Fruit fly (Drosophila melanogaster) whole organism, embryonic: Measurements from ENCODE around the gene CG33108.

ENCODE experiments used
- CG1024 ChIP-seq: fragments of 200-800 bp; sonication (Bioruptor generic); IDR thresholded peaks from 2 replicates; pipeline ENCODE4 v1.3.6; 2022; ENCODE audit warnings: missing biosample characterization, missing genetic modification characterization
- CG13123 ChIP-seq: fragments of 200-800 bp; sonication (Bioruptor generic); optimal IDR thresholded peaks from 2 replicates; lab custom pipeline; 2016; ENCODE audit warnings: missing biosample characterization, missing genetic modification characterization
- CG14667 ChIP-seq: fragments of 200-800 bp; sonication (Bioruptor generic); IDR thresholded peaks from 2 replicates; pipeline ENCODE4 v1.3.6; 2022; ENCODE audit warnings: missing biosample characterization, missing genetic modification characterization
- CG15073 ChIP-seq: fragments of 200-800 bp; sonication (Bioruptor generic); optimal IDR thresholded peaks from 2 replicates; lab custom pipeline; 2016; ENCODE audit warnings: missing biosample characterization, missing genetic modification characterization
- CG16779 ChIP-seq: fragments of 200-800 bp; sonication (Bioruptor generic); IDR thresholded peaks from 2 replicates; pipeline ENCODE4 v1.3.6; 2022; ENCODE audit warnings: missing biosample characterization, missing genetic modification characterization
- CG16863 ChIP-seq: fragments of 200-800 bp; sonication (Bioruptor generic); optimal IDR thresholded peaks from 3 replicates; lab custom pipeline; 2016; ENCODE audit warnings: missing biosample characterization, missing genetic modification characterization
- CG17829 ChIP-seq: fragments of 200-800 bp; optimal IDR thresholded peaks from 2 replicates; lab custom pipeline; 2019; ENCODE audit warnings: missing biosample characterization, mild to moderate bottlenecking, missing genetic modification characterization, moderate library complexity
- CG18476 ChIP-seq: fragments of 200-800 bp; sonication (Bioruptor generic); optimal IDR thresholded peaks from 2 replicates; lab custom pipeline; 2016; ENCODE audit warnings: missing biosample characterization, mild to moderate bottlenecking, missing genetic modification characterization
- CG2199 ChIP-seq: fragments of 200-800 bp; sonication (Bioruptor generic); IDR thresholded peaks from 3 replicates; pipeline ENCODE4 v1.3.6; 2022; ENCODE audit warnings: missing biosample characterization, missing genetic modification characterization
- CG2202 ChIP-seq: fragments of 200-800 bp; sonication (Bioruptor generic); optimal IDR thresholded peaks from 2 replicates; lab custom pipeline; 2018; ENCODE audit warnings: missing biosample characterization, mild to moderate bottlenecking, missing genetic modification characterization
- CG2889 ChIP-seq: fragments of 200-800 bp; sonication (Bioruptor generic); IDR thresholded peaks from 3 replicates; pipeline ENCODE4 v1.3.6; 2022; ENCODE audit warnings: missing biosample characterization, missing genetic modification characterization
- CG3065 ChIP-seq: fragments of 200-800 bp; sonication (Bioruptor generic); optimal IDR thresholded peaks from 2 replicates; lab custom pipeline; 2016; ENCODE audit warnings: missing biosample characterization, missing genetic modification characterization
- CG34376 ChIP-seq: fragments of 200-800 bp; sonication (Bioruptor generic); optimal IDR thresholded peaks from 2 replicates; lab custom pipeline; 2018; ENCODE audit warnings: missing biosample characterization, mild to moderate bottlenecking, missing genetic modification characterization
- CG34422 ChIP-seq: fragments of 200-800 bp; sonication (Bioruptor generic); IDR thresholded peaks from 3 replicates; pipeline ENCODE4 v1.3.6; 2022; ENCODE audit warnings: missing biosample characterization, missing genetic modification characterization
- CG6272 ChIP-seq: fragments of 200-800 bp; sonication (Bioruptor generic); IDR thresholded peaks from 2 replicates; pipeline ENCODE4 v1.3.6; 2022; ENCODE audit warnings: missing biosample characterization, missing genetic modification characterization
- CG6765 ChIP-seq: fragments of 200-800 bp; sonication (Bioruptor generic); optimal IDR thresholded peaks from 3 replicates; lab custom pipeline; 2017; ENCODE audit warnings: missing biosample characterization, mild to moderate bottlenecking, missing genetic modification characterization
- CG6791 ChIP-seq: fragments of 200-800 bp; sonication (Bioruptor generic); IDR thresholded peaks from 3 replicates; pipeline ENCODE4 v1.3.6; 2022; ENCODE audit warnings: missing biosample characterization, missing genetic modification characterization; ENCODE audit not compliant: partially characterized antibody
- CG7745 ChIP-seq: fragments of 200-800 bp; sonication (Bioruptor generic); optimal IDR thresholded peaks from 2 replicates; lab custom pipeline; 2018; ENCODE audit warnings: missing biosample characterization, mild to moderate bottlenecking, missing genetic modification characterization, moderate library complexity
- CG8765 ChIP-seq: fragments of 200-800 bp; sonication (Bioruptor generic); IDR thresholded peaks from 2 replicates; pipeline ENCODE4 v1.3.6; 2022; ENCODE audit warnings: missing biosample characterization, missing genetic modification characterization
- Dbx ChIP-seq: fragments of 200-800 bp; sonication (Bioruptor generic); IDR thresholded peaks from 3 replicates; pipeline ENCODE4 v1.3.6; 2022; ENCODE audit warnings: missing biosample characterization, missing genetic modification characterization
- Ets65A ChIP-seq: fragments of 200-800 bp; sonication (Bioruptor generic); peaks from one replicate; lab custom pipeline; 2016; ENCODE audit warnings: missing biosample characterization, missing genetic modification characterization
- Fer3 ChIP-seq: fragments of 200-800 bp; sonication (Bioruptor generic); optimal IDR thresholded peaks from 2 replicates; lab custom pipeline; 2018; ENCODE audit warnings: missing biosample characterization, mild to moderate bottlenecking, missing genetic modification characterization, moderate library complexity
- H15 ChIP-seq: fragments of 200-800 bp; sonication (Bioruptor generic); IDR thresholded peaks from 3 replicates; pipeline ENCODE4 v1.3.6; 2022; ENCODE audit warnings: missing biosample characterization, missing genetic modification characterization
- Hsf ChIP-seq: fragments of 200-800 bp; sonication (Bioruptor generic); optimal IDR thresholded peaks from 3 replicates; lab custom pipeline; 2016; ENCODE audit warnings: missing biosample characterization, missing genetic modification characterization
- Kr ChIP-seq: fragments of 200-800 bp; sonication (Bioruptor generic); optimal IDR thresholded peaks from 2 replicates; lab custom pipeline; 2017; ENCODE audit warnings: missing biosample characterization, mild to moderate bottlenecking, missing genetic modification characterization
- MESR4 ChIP-seq: fragments of 200-800 bp; sonication (Bioruptor generic); optimal IDR thresholded peaks from 2 replicates; lab custom pipeline; 2018; ENCODE audit warnings: missing biosample characterization, mild to moderate bottlenecking, missing genetic modification characterization, moderate library complexity
- Mes4 ChIP-seq: fragments of 200-800 bp; sonication (Bioruptor generic); optimal IDR thresholded peaks from 2 replicates; lab custom pipeline; 2016; ENCODE audit warnings: missing biosample characterization, missing genetic modification characterization
- Pdp1 ChIP-seq, 2 experiments: fragments of 200-800 bp; sonication (Bioruptor generic); optimal IDR thresholded peaks; 3 replicates each; lab custom pipeline; 2016; ENCODE audit warnings: missing biosample characterization in 2 of 2, missing genetic modification characterization in 2 of 2, mild to moderate bottlenecking in 1 of 2, moderate library complexity in 1 of 2
- Sox100B ChIP-seq: fragments of 200-800 bp; sonication (Bioruptor generic); optimal IDR thresholded peaks from 3 replicates; lab custom pipeline; 2018; ENCODE audit warnings: missing biosample characterization, mild to moderate bottlenecking, missing genetic modification characterization
- bab2 ChIP-seq: fragments of 200-800 bp; sonication (Bioruptor generic); optimal IDR thresholded peaks from 2 replicates; lab custom pipeline; 2016; ENCODE audit warnings: missing biosample characterization, missing genetic modification characterization
- bowl ChIP-seq: fragments of 200-800 bp; sonication (Bioruptor generic); IDR thresholded peaks from 2 replicates; pipeline ENCODE4 v1.3.6; 2022; ENCODE audit warnings: missing biosample characterization, missing genetic modification characterization
- chn ChIP-seq: fragments of 200-800 bp; sonication (Bioruptor generic); optimal IDR thresholded peaks from 2 replicates; lab custom pipeline; 2016; ENCODE audit warnings: missing biosample characterization, missing genetic modification characterization
- dmrt11E ChIP-seq: fragments of 200-800 bp; sonication (Bioruptor generic); optimal IDR thresholded peaks from 3 replicates; lab custom pipeline; 2018; ENCODE audit warnings: missing biosample characterization, mild to moderate bottlenecking, missing genetic modification characterization, moderate library complexity
- gem ChIP-seq: fragments of 200-800 bp; sonication (Bioruptor generic); optimal IDR thresholded peaks from 2 replicates; lab custom pipeline; 2019; ENCODE audit warnings: missing biosample characterization, mild to moderate bottlenecking, missing genetic modification characterization, moderate library complexity
- grn ChIP-seq: fragments of 200-800 bp; sonication (Bioruptor generic); optimal IDR thresholded peaks from 3 replicates; lab custom pipeline; 2017; ENCODE audit warnings: missing biosample characterization, missing genetic modification characterization
- mam ChIP-seq: fragments of 200-800 bp; sonication (Bioruptor generic); optimal IDR thresholded peaks from 3 replicates; lab custom pipeline; 2016; ENCODE audit warnings: missing biosample characterization, missing genetic modification characterization
- nerfin-2 ChIP-seq: fragments of 200-800 bp; sonication (Bioruptor generic); IDR thresholded peaks from 2 replicates; pipeline ENCODE4 v1.3.6; 2022; ENCODE audit warnings: missing biosample characterization, missing genetic modification characterization; ENCODE audit not compliant: partially characterized antibody
- nmo ChIP-seq: fragments of 200-800 bp; sonication (Bioruptor generic); optimal IDR thresholded peaks from 2 replicates; lab custom pipeline; 2018; ENCODE audit warnings: missing biosample characterization, mild to moderate bottlenecking, missing genetic modification characterization, moderate library complexity
- oc ChIP-seq: fragments of 200-800 bp; sonication (Bioruptor generic); optimal IDR thresholded peaks from 2 replicates; lab custom pipeline; 2018; ENCODE audit warnings: missing biosample characterization, mild to moderate bottlenecking, missing genetic modification characterization, moderate library complexity
- pfk ChIP-seq: fragments of 200-800 bp; sonication (Bioruptor generic); optimal IDR thresholded peaks from 2 replicates; lab custom pipeline; 2018; ENCODE audit warnings: missing biosample characterization, mild to moderate bottlenecking, missing genetic modification characterization, moderate library complexity
- pita ChIP-seq: fragments of 200-800 bp; sonication (Bioruptor generic); optimal IDR thresholded peaks from 2 replicates; lab custom pipeline; 2017; ENCODE audit warnings: missing biosample characterization, mild to moderate bottlenecking, missing genetic modification characterization
- pros ChIP-seq: fragments of 200-800 bp; sonication (Bioruptor generic); optimal IDR thresholded peaks from 3 replicates; lab custom pipeline; 2019; ENCODE audit warnings: missing biosample characterization, mild to moderate bottlenecking, missing genetic modification characterization, moderate library complexity
- pum ChIP-seq: fragments of 200-800 bp; sonication (Bioruptor generic); optimal IDR thresholded peaks from 2 replicates; lab custom pipeline; 2016; ENCODE audit warnings: missing biosample characterization, missing genetic modification characterization
- sens-2 ChIP-seq: fragments of 200-800 bp; sonication (Bioruptor generic); IDR thresholded peaks from 2 replicates; pipeline ENCODE4 v1.3.6; 2022; ENCODE audit warnings: missing biosample characterization, missing genetic modification characterization
- sr ChIP-seq: fragments of 200-800 bp; sonication (Bioruptor generic); IDR thresholded peaks from 3 replicates; pipeline ENCODE4 v1.3.6; 2022; ENCODE audit warnings: missing biosample characterization, missing genetic modification characterization
- sug ChIP-seq: fragments of 200-800 bp; optimal IDR thresholded peaks from 2 replicates; lab custom pipeline; 2019; ENCODE audit warnings: missing biosample characterization, mild to moderate bottlenecking, missing genetic modification characterization, moderate library complexity
- usp ChIP-seq: fragments of >200 bp; optimal IDR thresholded peaks from 2 replicates; lab custom pipeline; 2017; ENCODE audit warnings: missing biosample characterization, missing genetic modification characterization
- wek ChIP-seq: fragments of 200-800 bp; sonication (Bioruptor generic); optimal IDR thresholded peaks from 3 replicates; lab custom pipeline; 2018; ENCODE audit warnings: missing biosample characterization, mild to moderate bottlenecking, missing genetic modification characterization, moderate library complexity
- zen ChIP-seq: fragments of 200-800 bp; sonication (Bioruptor generic); optimal IDR thresholded peaks from 3 replicates; lab custom pipeline; 2018; ENCODE audit warnings: missing biosample characterization, mild to moderate bottlenecking, missing genetic modification characterization, moderate library complexity

CG33108 gene

dm6 chr3R:23992823-23993797 lies 2.3 kb upstream of the CG33108 start, which contains the start of the genes Epp and Rab7 (continued):
- TF ChIP-seq CG16779 (GFP tag; lab: Robert Waterston, UW) (no peak), Ets65A (GFP tag; lab: Kevin White, UChicago) (peak; percentile 93), CG13123 (peak; percentile 3), dmrt11E (tag; lab: Kevin White, UChicago) (no peak), CG14667 (GFP tag; lab: Robert Waterston, UW) (no peak), sug (tag; lab: Kevin White, UChicago) (peak; percentile 54), mam (GFP tag; lab: Kevin White, UChicago) (peak; percentile 53), gem (no peak), CG6272 (GFP tag; lab: Robert Waterston, UW) (0 out of 2 replicates have a peak, but pooled peaks have one; percentile 9), CG2199 (GFP tag; lab: Robert Waterston, UW) (no peak), nmo (GFP tag; lab: Kevin White, UChicago) (peak; percentile 59), Pdp1 (GFP tag; optimal IDR thresholded peaks at IDR 0.05; lab: Kevin White, UChicago) (peak; percentile 50 to 89), pfk (GFP tag; lab: Kevin White, UChicago) (peak; percentile 2), Hsf (GFP tag; lab: Kevin White, UChicago) (peak; percentile 7), CG7745 (tag; lab: Kevin White, UChicago) (no peak), Dbx (GFP tag; lab: Robert Waterston, UW) (peak; percentile 66; the same call in 2 of the 3 replicates), CG15073 (GFP tag; lab: Kevin White, UChicago) (no peak), CG18476 (GFP tag; lab: Kevin White, UChicago) (no peak), CG17829 (tag; lab: Kevin White, UChicago) (peak; percentile 36), CG1024 (GFP tag; lab: Robert Waterston, UW) (no peak), CG8765 (GFP tag; lab: Robert Waterston, UW) (no peak), oc (tag; lab: Kevin White, UChicago) (no peak), H15 (GFP tag; lab: Robert Waterston, UW) (no peak), CG16863 (GFP tag; lab: Kevin White, UChicago) (peak; percentile 36), CG34376 (GFP tag; lab: Kevin White, UChicago) (peak; percentile 36), CG6765 (GFP tag; lab: Kevin White, UChicago) (peak; percentile 44), Kr (no peak), bowl (GFP tag; lab: Robert Waterston, UW) (no peak), CG2889 (GFP tag; lab: Robert Waterston, UW) (no peak), pum (GFP tag; lab: Kevin White, UChicago) (no peak), wek (GFP tag; lab: Kevin White, UChicago) (no peak), Fer3 (tag; lab: Kevin White, UChicago) (no peak), Sox100B (no peak), nerfin-2 (peak; percentile 72), CG3065 (GFP tag; lab: Kevin White, UChicago) (no peak), grn (GFP tag; lab: Kevin White, UChicago) (peak; percentile 9), zen (tag; lab: Kevin White, UChicago) (peak; percentile 60), sr (GFP tag; lab: Robert Waterston, UW) (0 out of 3 replicates have a peak, but pooled peaks have one; percentile 3), MESR4 (GFP tag; lab: Kevin White, UChicago) (peak; percentile 99), chn (peak; percentile 31), usp (GFP tag; lab: Kevin White, UChicago) (no peak), pros (GFP tag; lab: Kevin White, UChicago) (no peak), CG6791 (peak; percentile 94), CG2202 (peak; percentile 3), pita (no peak), CG34422 (GFP tag; lab: Robert Waterston, UW) (peak; percentile 76; the same call in 2 of the 3 replicates), bab2 (GFP tag; lab: Kevin White, UChicago) (peak; percentile 15), sens-2 (no peak), Mes4 (no peak)
